Worm (Caenorhabditis elegans) whole organism, late embryonic: ENCODE measurements around the gene F34D10.3.

Source experiments
- ceh-24 ChIP-seq: sonication (generic microtip); optimal IDR thresholded peaks from 2 replicates; lab custom pipeline; 2016; ENCODE audit warnings: mild to moderate bottlenecking, missing genetic modification characterization, missing compliant biosample characterization
- eyg-1 ChIP-seq: sonication (generic microtip); optimal IDR thresholded peaks from 2 replicates; lab custom pipeline; 2016; ENCODE audit warnings: missing genotype, missing genetic modification characterization, missing compliant biosample characterization
- fkh-10 ChIP-seq: fragments of 150-350 bp; optimal IDR thresholded peaks from 2 replicates; lab custom pipeline; 2014; ENCODE audit warnings: missing biosample characterization, missing genetic modification reagents, missing genetic modification characterization
- hlh-30 ChIP-seq: sonication (generic microtip); optimal IDR thresholded peaks from 2 replicates; lab custom pipeline; 2017; ENCODE audit warnings: antibody characterized with exemption, missing genetic modification characterization, missing compliant biosample characterization; ENCODE audit not compliant: insufficient read depth
- hlh-8 ChIP-seq: sonication (generic microtip); optimal IDR thresholded peaks from 2 replicates; lab custom pipeline; 2016; ENCODE audit warnings: missing genotype, missing genetic modification characterization, missing compliant biosample characterization
- npax-4 ChIP-seq: sonication (generic microtip); optimal IDR thresholded peaks from 2 replicates; lab custom pipeline; 2016; ENCODE audit warnings: missing genetic modification characterization, missing compliant biosample characterization
- pha-2 ChIP-seq: sonication (generic microtip); optimal IDR thresholded peaks from 2 replicates; lab custom pipeline; 2017; ENCODE audit warnings: mild to moderate bottlenecking, missing genetic modification characterization, missing compliant biosample characterization
- tbx-2 ChIP-seq: sonication (generic microtip); optimal IDR thresholded peaks from 2 replicates; lab custom pipeline; 2016; ENCODE audit warnings: missing genetic modification characterization, missing compliant biosample characterization
- tbx-7 ChIP-seq: sonication (generic microtip); optimal IDR thresholded peaks from 2 replicates; lab custom pipeline; 2016; ENCODE audit warnings: missing genotype, missing genetic modification characterization, missing compliant biosample characterization
- unc-86 ChIP-seq: sonication (generic microtip); optimal IDR thresholded peaks from 2 replicates; lab custom pipeline; 2016; ENCODE audit warnings: missing genetic modification characterization, missing compliant biosample characterization

DNA sequence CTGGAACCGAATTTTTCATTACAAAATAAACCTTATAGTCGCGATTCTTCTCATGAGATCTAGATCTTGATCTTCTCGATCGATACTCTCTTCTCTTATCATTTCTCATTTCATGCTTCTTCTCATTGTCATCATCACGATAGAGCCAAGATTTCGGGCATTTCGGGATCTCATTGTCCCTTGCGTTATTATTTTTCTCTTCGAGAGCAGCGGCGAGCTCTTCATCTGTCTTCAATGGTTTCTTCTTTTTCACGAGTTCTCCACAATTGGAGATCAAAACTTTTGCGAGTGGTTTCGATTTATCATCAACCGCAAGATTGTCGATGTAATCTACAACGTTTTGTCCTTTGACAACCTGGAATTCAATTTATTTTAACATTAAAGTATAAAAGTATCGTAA, 35.7 kb upstream of the F34D10.3 start:
- TF ChIP-seq fkh-10 (GFP tag; lab: Kevin White, UChicago) (no peak), eyg-1 (tag; lab: Kevin White, UChicago) (no peak), npax-4 (tag; lab: Kevin White, UChicago) (no peak), tbx-7 (tag; lab: Kevin White, UChicago) (no peak), tbx-2 (tag; lab: Kevin White, UChicago) (no peak), hlh-30 (no peak), hlh-8 (tag; lab: Kevin White, UChicago) (no peak), ceh-24 (tag; lab: Kevin White, UChicago) (no peak), unc-86 (tag; lab: Kevin White, UChicago) (no peak), pha-2 (tag; lab: Kevin White, UChicago) (no peak)
